Fruit fly (Drosophila melanogaster) whole organism, larva: ENCODE measurements around the gene CG42724.
A peak's percentile ranks its signal among the peaks of the same experiment; 100 is the strongest.

Source experiments
- noc ChIP-seq: fragments of 200-800 bp; sonication (Bioruptor generic); optimal IDR thresholded peaks from 3 replicates; lab custom pipeline; 2019; ENCODE audit warnings: missing biosample characterization, mild to moderate bottlenecking, missing genetic modification characterization, moderate library complexity

Gene CG42724

dm6 chr3R:6377497-6377896 lies 9.4 kb upstream of the CG42724 start, which contains the start of gene CG42537:
CG42537 (plus strand) TSS chr3R:6377797.
- no peak for TF ChIP-seq noc (tag; lab: Kevin White, UChicago)

DNA sequence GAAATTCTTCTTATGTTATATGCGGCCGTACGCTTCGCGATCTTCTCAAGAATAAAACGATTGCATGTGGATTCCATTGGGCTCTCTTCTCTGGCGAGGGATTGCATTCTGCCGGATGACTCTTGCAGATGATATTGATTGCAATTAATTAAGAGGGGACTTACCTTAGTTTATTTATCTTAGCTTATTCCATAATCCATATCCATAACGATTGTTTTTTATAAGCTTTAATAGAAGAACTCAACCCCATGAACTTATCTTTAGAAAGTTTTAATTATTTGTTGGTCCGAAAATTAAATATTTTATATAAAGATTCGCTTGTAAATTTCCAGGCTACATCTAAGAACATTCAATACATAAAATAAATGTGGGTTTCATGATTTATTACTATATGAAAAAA lies 7.9 kb upstream of the CG42724 start, which contains the start of gene CRAT:
CRAT (minus strand) TSS at position 101 of the 400 bp plus-strand sequence.
- TF ChIP-seq noc (tag; lab: Kevin White, UChicago): no peak

dm6 chr3R:6374307-6374574 lies 6.2 kb upstream of the CG42724 start, which contains the start of gene CG42564:
CG42564 (plus strand) TSS chr3R:6374475.
- TF ChIP-seq noc (tag; lab: Kevin White, UChicago): no peak

dm6 chr3R:6373512-6374306 lies 5.6 kb upstream of the CG42724 start:
- peak; percentile 21 for TF ChIP-seq noc (tag; lab: Kevin White, UChicago)

dm6 chr3R:6368550-6369238 lies 606 bp upstream of the CG42724 start, which contains the start of gene CG10286:
CG10286 (plus strand) TSS chr3R:6368965.
- no peak for TF ChIP-seq noc (tag; lab: Kevin White, UChicago)

DNA sequence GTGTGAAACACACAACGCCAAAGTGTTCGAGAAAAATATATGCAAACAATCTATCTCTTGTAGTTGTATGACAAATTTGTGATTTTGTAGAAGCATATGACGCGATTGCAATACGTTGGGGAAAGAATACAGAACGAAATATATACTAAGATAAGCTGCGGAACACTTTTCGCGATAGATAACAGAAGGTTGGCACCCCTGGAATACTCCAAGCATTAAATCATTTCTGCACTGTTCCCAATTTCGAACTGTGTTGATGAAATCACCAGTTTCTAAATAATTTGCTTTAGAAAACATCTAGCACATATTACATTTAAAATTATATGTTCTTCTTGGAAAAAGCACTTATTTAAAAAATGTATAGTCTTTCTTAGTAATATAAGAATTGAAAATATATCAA lies 13.7 kb downstream of the CG42724 start:
- TF ChIP-seq noc (tag; lab: Kevin White, UChicago): no peak

DNA sequence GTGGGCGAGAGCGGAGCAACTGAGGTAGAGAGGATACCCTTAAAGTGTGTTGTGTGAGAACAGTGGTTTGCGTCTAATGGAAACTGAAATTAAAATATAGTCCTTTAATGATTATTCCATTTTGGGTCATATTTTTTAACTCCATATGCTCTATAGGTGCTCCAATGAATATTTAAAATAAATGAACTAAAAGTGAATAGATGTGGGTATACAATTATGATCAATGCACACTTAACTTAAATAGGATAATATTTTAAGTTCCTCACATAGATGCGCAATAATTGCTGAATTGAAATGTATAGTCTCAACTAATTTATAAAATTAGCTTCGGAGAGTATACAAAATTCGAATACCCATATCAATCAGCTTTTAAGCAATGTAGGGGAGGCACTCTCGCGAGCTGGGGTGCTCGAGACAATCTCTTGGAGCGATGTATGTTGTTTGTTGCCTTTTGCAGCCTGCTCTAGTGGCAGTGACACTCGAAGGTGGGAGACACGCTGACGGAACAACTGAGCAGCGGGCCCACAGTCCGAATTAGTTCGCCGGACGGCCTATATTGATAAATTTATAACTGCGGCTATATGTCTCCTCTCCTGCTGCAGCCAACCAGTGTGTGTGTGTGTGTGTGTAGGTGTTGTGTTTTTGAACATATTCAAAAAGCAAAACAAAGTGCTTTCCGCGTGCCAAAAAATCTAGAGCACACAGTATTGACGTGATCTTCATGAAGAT lies 14.3 kb downstream of the CG42724 start:
- peak; percentile 91 for TF ChIP-seq noc (tag; lab: Kevin White, UChicago)

- TF ChIP-seq noc (tag; lab: Kevin White, UChicago): peak; percentile 15
These were observed 15.0 kb downstream of the CG42724 start for dm6 chr3R:6352893-6353623.

dm6 chr3R:6352436-6352835 lies 15.7 kb downstream of the CG42724 start:
- no peak for TF ChIP-seq noc (tag; lab: Kevin White, UChicago)

DNA sequence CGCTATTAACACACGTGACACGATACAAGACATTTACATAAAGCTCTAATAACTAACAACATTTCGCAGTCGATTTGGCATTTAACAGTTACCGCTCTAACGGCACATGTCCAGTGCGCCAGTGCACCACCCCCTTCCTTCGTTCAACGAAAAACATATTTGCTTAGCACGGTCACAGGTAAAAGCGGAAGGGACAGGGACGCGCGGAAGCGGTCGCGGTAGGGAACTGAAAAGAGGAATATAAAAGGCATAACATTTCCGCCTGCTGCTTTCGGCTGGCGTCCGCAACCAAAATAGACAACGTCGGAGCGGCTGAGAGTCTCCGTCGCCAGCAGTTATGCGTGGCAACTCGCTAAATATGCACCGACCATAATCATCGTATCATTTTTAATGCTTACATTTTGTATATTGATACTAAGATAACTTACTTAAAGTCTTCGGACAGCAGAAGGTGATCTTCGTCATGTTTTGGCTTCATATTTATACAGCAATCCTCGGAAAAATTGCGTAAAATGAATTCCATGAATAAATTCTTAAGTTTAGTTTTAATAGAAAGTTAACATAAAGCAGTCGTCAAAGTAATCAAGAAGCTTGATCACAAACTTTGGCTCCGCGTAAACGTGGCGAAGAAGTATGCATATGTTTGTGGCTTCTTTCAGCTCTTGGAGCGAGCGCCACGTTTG lies 16.3 kb downstream of the CG42724 start:
- TF ChIP-seq noc (tag; lab: Kevin White, UChicago): peak; percentile 19

dm6 chr3R:6351181-6351580 lies 16.9 kb downstream of the CG42724 start:
- TF ChIP-seq noc (tag; lab: Kevin White, UChicago): no peak

- TF ChIP-seq noc (tag; lab: Kevin White, UChicago): no peak
These were observed 17.3 kb downstream of the CG42724 start, which contains the start of gene Pak for dm6 chr3R:6350755-6351154. Pak (plus strand) TSS chr3R:6350896.

dm6 chr3R:6348943-6349342 lies 19.1 kb downstream of the CG42724 start, which contains the start of gene Hr83:
Hr83 (plus strand) TSS chr3R:6349243.
- TF ChIP-seq noc (tag; lab: Kevin White, UChicago): no peak

DNA sequence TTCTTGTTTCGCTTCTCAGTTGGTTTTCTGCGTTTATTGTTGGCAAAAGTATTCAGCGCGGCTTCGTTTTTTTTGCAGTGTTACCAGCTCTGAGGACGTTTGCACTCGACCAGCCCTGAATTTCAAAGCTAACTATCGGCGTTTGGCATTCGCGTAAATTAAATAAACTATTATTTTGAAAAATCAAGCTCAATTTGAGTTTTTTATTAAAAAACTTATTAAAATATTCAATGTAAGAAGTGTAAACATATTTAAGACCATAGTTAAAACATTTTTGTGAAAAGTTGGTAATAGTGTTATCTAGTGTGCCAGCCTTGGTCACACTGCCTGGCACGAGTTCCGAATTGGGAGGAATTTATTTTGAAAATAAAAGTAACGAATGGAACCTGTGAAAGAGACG lies 22.3 kb downstream of the CG42724 start, which contains the start of the genes SmD2 and CG18048:
SmD2 (minus strand) TSS at position 98 of the 400 bp plus-strand sequence.
CG18048 (plus strand) TSS at position 298 of the 400 bp plus-strand sequence.
- TF ChIP-seq noc (tag; lab: Kevin White, UChicago): no peak
